Fruit fly (Drosophila melanogaster) whole organism, pupa: ENCODE results near the gene Slip1.

ENCODE experiments used
- CG10348 ChIP-seq: fragments of 200-800 bp; sonication (Bioruptor generic); IDR thresholded peaks from 2 replicates; pipeline ENCODE4 v1.3.6; 2022; ENCODE audit warnings: missing biosample characterization, missing genetic modification characterization
- CG13204 ChIP-seq: fragments of 200-800 bp; sonication (Bioruptor generic); optimal IDR thresholded peaks from 2 replicates; lab custom pipeline; 2018; ENCODE audit warnings: missing biosample characterization, mild to moderate bottlenecking, missing genetic modification characterization, moderate library complexity
- CG34367 ChIP-seq: fragments of 200-800 bp; sonication (Bioruptor generic); optimal IDR thresholded peaks from 2 replicates; lab custom pipeline; 2018; ENCODE audit warnings: missing biosample characterization, mild to moderate bottlenecking, missing genetic modification characterization
- CG4496 ChIP-seq: fragments of 200-800 bp; sonication (Bioruptor generic); IDR thresholded peaks from 3 replicates; pipeline ENCODE4 v1.3.6; 2022; ENCODE audit warnings: missing biosample characterization, missing genetic modification characterization
- EcR ChIP-seq: fragments of 200-800 bp; sonication (Bioruptor generic); optimal IDR thresholded peaks from 3 replicates; lab custom pipeline; 2019; ENCODE audit warnings: missing biosample characterization, missing genetic modification characterization, mild to moderate bottlenecking, moderate library complexity, missing genetic modification reagents
- Pif1B ChIP-seq: fragments of 200-800 bp; sonication (Bioruptor generic); optimal IDR thresholded peaks from 3 replicates; lab custom pipeline; 2016; ENCODE audit warnings: missing biosample characterization, missing genetic modification characterization
- Snoo ChIP-seq: fragments of 200-800 bp; sonication (Bioruptor generic); optimal IDR thresholded peaks from 3 replicates; lab custom pipeline; 2017; ENCODE audit warnings: missing biosample characterization, mild to moderate bottlenecking, missing genetic modification characterization, inconsistent platforms

dm6 chr4:696638-697037 is 33.2 kb downstream of the Slip1 start:
- TF ChIP-seq CG13204 (GFP tag; lab: Kevin White, UChicago) (no peak), CG10348 (GFP tag; lab: Robert Waterston, UW) (no peak), Pif1B (GFP tag; lab: Kevin White, UChicago) (peak; percentile 20), EcR (GFP tag; lab: Kevin White, UChicago) (no peak), CG4496 (GFP tag; lab: Robert Waterston, UW) (no peak), Snoo (no peak), CG34367 (tag; lab: Kevin White, UChicago) (no peak)
